Worm (Caenorhabditis elegans) whole organism, young adult: ENCODE measurements around the gene T23B5.6.

ENCODE experiments used
- B0019.2 ChIP-seq: fragments of 200-800 bp; sonication (Bioruptor generic); conservative IDR thresholded peaks from 2 replicates; pipeline ENCODE4 v1.3.6; 2022; ENCODE audit warnings: missing genetic modification reagents, missing genetic modification characterization, missing compliant biosample characterization
- B0336.3 ChIP-seq: fragments of 200-800 bp; sonication (Bioruptor generic); IDR thresholded peaks from 2 replicates; pipeline ENCODE4 v1.3.6; 2022; ENCODE audit warnings: missing genetic modification characterization, missing compliant biosample characterization
- C17E4.6 ChIP-seq: fragments of 200-800 bp; sonication (Bioruptor generic); IDR thresholded peaks from 2 replicates; pipeline ENCODE4 v1.3.6; 2022; ENCODE audit warnings: missing genetic modification reagents, missing genetic modification characterization, missing compliant biosample characterization
- D2030.7 ChIP-seq: fragments of 200-800 bp; sonication (Bioruptor generic); IDR thresholded peaks from 2 replicates; pipeline ENCODE4 v1.3.6; 2022; ENCODE audit warnings: missing genetic modification reagents, missing genetic modification characterization, missing compliant biosample characterization
- F39B2.1 ChIP-seq: fragments of 200-800 bp; sonication (Bioruptor generic); IDR thresholded peaks from 2 replicates; pipeline ENCODE4 v1.3.6; 2022; ENCODE audit warnings: missing genetic modification reagents, missing genetic modification characterization, missing compliant biosample characterization
- F49E8.2 ChIP-seq: sonication (generic microtip); optimal IDR thresholded peaks from 3 replicates; lab custom pipeline; 2017; ENCODE audit warnings: missing genetic modification characterization, mild to moderate bottlenecking, missing compliant biosample characterization, antibody characterized with exemption, moderate library complexity; ENCODE audit not compliant: insufficient read depth
- K12H6.12 ChIP-seq: fragments of 200-800 bp; sonication (Bioruptor generic); optimal IDR thresholded peaks from 2 replicates; lab custom pipeline; 2018; ENCODE audit warnings: mild to moderate bottlenecking, missing genetic modification characterization, missing compliant biosample characterization
- T26A5.8 ChIP-seq: sonication (generic microtip); optimal IDR thresholded peaks from 2 replicates; lab custom pipeline; 2016; ENCODE audit warnings: missing genetic modification characterization, missing compliant biosample characterization
- Y67H2A.10 ChIP-seq: fragments of 200-800 bp; sonication (Bioruptor generic); conservative IDR thresholded peaks from 2 replicates; pipeline ENCODE4 v1.3.6; 2022; ENCODE audit warnings: missing genetic modification reagents, missing genetic modification characterization, missing compliant biosample characterization
- Y79H2A.3 ChIP-seq: fragments of 200-800 bp; sonication (Bioruptor generic); conservative IDR thresholded peaks from 2 replicates; pipeline ENCODE4 v1.3.6; 2022; ENCODE audit warnings: missing genetic modification reagents, missing genetic modification characterization, missing compliant biosample characterization
- Y95B8A.8 ChIP-seq: fragments of 200-800 bp; sonication (Bioruptor generic); IDR thresholded peaks from 2 replicates; pipeline ENCODE4 v1.3.6; 2022; ENCODE audit warnings: missing genetic modification reagents, missing genetic modification characterization, missing compliant biosample characterization
- akir-1 ChIP-seq: fragments of 200-800 bp; sonication (Bioruptor generic); optimal IDR thresholded peaks from 2 replicates; lab custom pipeline; 2018; ENCODE audit warnings: mild to moderate bottlenecking, missing genetic modification characterization, moderate library complexity, missing compliant biosample characterization
- aptf-2 ChIP-seq: fragments of 200-800 bp; sonication (Bioruptor generic); conservative IDR thresholded peaks from 2 replicates; pipeline ENCODE4 v1.3.6; 2022; ENCODE audit warnings: missing genetic modification reagents, missing genetic modification characterization, missing compliant biosample characterization
- bed-1 ChIP-seq: fragments of 200-800 bp; sonication (Bioruptor generic); IDR thresholded peaks from 2 replicates; pipeline ENCODE4 v1.3.6; 2022; ENCODE audit warnings: missing genetic modification reagents, missing genetic modification characterization, missing compliant biosample characterization
- bed-2 ChIP-seq: fragments of 200-800 bp; sonication (Bioruptor generic); IDR thresholded peaks from 2 replicates; pipeline ENCODE4 v1.3.6; 2022; ENCODE audit warnings: missing genetic modification reagents, missing genetic modification characterization, missing compliant biosample characterization
- ceh-91 ChIP-seq: fragments of 200-800 bp; sonication (Bioruptor generic); IDR thresholded peaks from 2 replicates; pipeline ENCODE4 v1.3.6; 2022; ENCODE audit warnings: missing genetic modification reagents, missing genetic modification characterization, missing compliant biosample characterization
- chd-7 ChIP-seq: sonication (generic microtip); optimal IDR thresholded peaks from 2 replicates; lab custom pipeline; 2016; ENCODE audit warnings: mild to moderate bottlenecking, missing genetic modification characterization, moderate library complexity, missing compliant biosample characterization
- die-1 ChIP-seq: sonication (generic microtip); optimal IDR thresholded peaks from 2 replicates; lab custom pipeline; 2016; ENCODE audit warnings: missing genotype, mild to moderate bottlenecking, missing genetic modification characterization, missing compliant biosample characterization
- dox-1 ChIP-seq: fragments of 200-800 bp; sonication (Bioruptor generic); IDR thresholded peaks from 2 replicates; pipeline ENCODE4 v1.3.6; 2022; ENCODE audit warnings: missing genetic modification reagents, missing genetic modification characterization, missing compliant biosample characterization
- efl-1 ChIP-seq: fragments of 150-350 bp; optimal IDR thresholded peaks from 2 replicates; lab custom pipeline; 2014; ENCODE audit warnings: missing biosample characterization, missing genetic modification reagents, missing genetic modification characterization
- egl-18 ChIP-seq: fragments of 200-800 bp; sonication (Bioruptor generic); IDR thresholded peaks from 2 replicates; pipeline ENCODE4 v1.3.6; 2022; ENCODE audit warnings: missing genetic modification reagents, missing genetic modification characterization, missing compliant biosample characterization
- egl-44 ChIP-seq: fragments of 200-800 bp; sonication (Bioruptor generic); IDR thresholded peaks from 2 replicates; pipeline ENCODE4 v1.3.6; 2022; ENCODE audit warnings: missing genetic modification reagents, missing genetic modification characterization, missing compliant biosample characterization
- egrh-3 ChIP-seq: fragments of 200-800 bp; sonication (Bioruptor generic); IDR thresholded peaks from 2 replicates; pipeline ENCODE4 v1.3.6; 2022; ENCODE audit warnings: missing genetic modification reagents, missing genetic modification characterization, missing compliant biosample characterization
- ekl-4 ChIP-seq: fragments of 200-800 bp; sonication (Bioruptor generic); IDR thresholded peaks from 2 replicates; pipeline ENCODE4 v1.3.6; 2022; ENCODE audit warnings: missing genetic modification reagents, missing genetic modification characterization, missing compliant biosample characterization
- ets-4 ChIP-seq: fragments of 200-800 bp; sonication (Bioruptor generic); optimal IDR thresholded peaks from 2 replicates; lab custom pipeline; 2018; ENCODE audit warnings: mild to moderate bottlenecking, missing genetic modification characterization, missing compliant biosample characterization
- fkh-3 ChIP-seq: sonication (generic microtip); optimal IDR thresholded peaks from 2 replicates; lab custom pipeline; 2016; ENCODE audit warnings: mild to moderate bottlenecking, missing genetic modification characterization, missing compliant biosample characterization
- gei-17 ChIP-seq: fragments of 200-800 bp; sonication (Bioruptor generic); optimal IDR thresholded peaks from 2 replicates; lab custom pipeline; 2018; ENCODE audit warnings: mild to moderate bottlenecking, missing genetic modification characterization, missing compliant biosample characterization
- hlh-26 ChIP-seq: fragments of 200-800 bp; sonication (Bioruptor generic); conservative IDR thresholded peaks from 2 replicates; pipeline ENCODE4 v1.3.6; 2022; ENCODE audit warnings: missing genetic modification reagents, missing genetic modification characterization, missing compliant biosample characterization
- hmg-1.2 ChIP-seq: fragments of 200-800 bp; sonication (Bioruptor generic); IDR thresholded peaks from 2 replicates; pipeline ENCODE4 v1.3.6; 2022; ENCODE audit warnings: missing genetic modification reagents, missing genetic modification characterization, missing compliant biosample characterization
- hmg-20 ChIP-seq: fragments of 200-800 bp; sonication (Bioruptor generic); IDR thresholded peaks from 2 replicates; pipeline ENCODE4 v1.3.6; 2022; ENCODE audit warnings: missing genetic modification reagents, missing genetic modification characterization, missing compliant biosample characterization
- lag-1 ChIP-seq: fragments of 200-800 bp; sonication (Bioruptor generic); IDR thresholded peaks from 2 replicates; pipeline ENCODE4 v1.3.6; 2022; ENCODE audit warnings: missing genetic modification reagents, missing genetic modification characterization, missing compliant biosample characterization
- let-526 ChIP-seq: fragments of 200-800 bp; sonication (Bioruptor generic); IDR thresholded peaks from 2 replicates; pipeline ENCODE4 v1.3.6; 2022; ENCODE audit warnings: missing genetic modification reagents, missing genetic modification characterization, missing compliant biosample characterization
- lin-26 ChIP-seq: fragments of 200-800 bp; sonication (Bioruptor generic); IDR thresholded peaks from 2 replicates; pipeline ENCODE4 v1.3.6; 2022; ENCODE audit warnings: missing genetic modification reagents, missing genetic modification characterization, missing compliant biosample characterization
- lin-40 ChIP-seq: sonication (generic microtip); optimal IDR thresholded peaks from 2 replicates; lab custom pipeline; 2016; ENCODE audit warnings: missing genetic modification characterization, mild to moderate bottlenecking, missing compliant biosample characterization, missing genotype, missing genetic modification reagents
- lsy-27 ChIP-seq: sonication (generic microtip); optimal IDR thresholded peaks from 2 replicates; lab custom pipeline; 2017; ENCODE audit warnings: missing genetic modification characterization, mild to moderate bottlenecking, missing compliant biosample characterization, antibody characterized with exemption, missing genotype, borderline replicate concordance; ENCODE audit not compliant: insufficient read depth
- madf-3 ChIP-seq: fragments of 200-800 bp; sonication (Bioruptor generic); IDR thresholded peaks from 2 replicates; pipeline ENCODE4 v1.3.6; 2022; ENCODE audit warnings: missing genetic modification reagents, missing genetic modification characterization, missing compliant biosample characterization
- nfya-2 ChIP-seq: fragments of 200-800 bp; sonication (Bioruptor generic); IDR thresholded peaks from 2 replicates; pipeline ENCODE4 v1.3.6; 2022; ENCODE audit warnings: missing genetic modification reagents, missing genetic modification characterization, missing compliant biosample characterization
- nhr-80 ChIP-seq: sonication (generic microtip); optimal IDR thresholded peaks from 2 replicates; lab custom pipeline; 2016; ENCODE audit warnings: missing genetic modification characterization, missing compliant biosample characterization
- nhr-90 ChIP-seq: sonication (generic microtip); optimal IDR thresholded peaks from 2 replicates; lab custom pipeline; 2016; ENCODE audit warnings: missing genotype, mild to moderate bottlenecking, missing genetic modification characterization, missing compliant biosample characterization
- pbrm-1 ChIP-seq: fragments of 200-800 bp; sonication (Bioruptor generic); IDR thresholded peaks from 2 replicates; pipeline ENCODE4 v1.3.6; 2022; ENCODE audit warnings: missing genetic modification reagents, missing genetic modification characterization, missing compliant biosample characterization
- rcor-1 ChIP-seq: fragments of 200-800 bp; sonication (Bioruptor generic); IDR thresholded peaks from 2 replicates; pipeline ENCODE4 v1.3.6; 2022; ENCODE audit warnings: missing genetic modification reagents, missing genetic modification characterization, missing compliant biosample characterization
- repo-1 ChIP-seq: sonication (generic microtip); optimal IDR thresholded peaks from 2 replicates; lab custom pipeline; 2017; ENCODE audit warnings: mild to moderate bottlenecking, missing genetic modification characterization, missing compliant biosample characterization
- sea-2 ChIP-seq: fragments of 200-800 bp; sonication (Bioruptor generic); IDR thresholded peaks from 2 replicates; pipeline ENCODE4 v1.3.6; 2022; ENCODE audit warnings: missing genetic modification characterization, missing compliant biosample characterization
- snpc-1.1 ChIP-seq: sonication (generic microtip); optimal IDR thresholded peaks from 2 replicates; lab custom pipeline; 2017; ENCODE audit warnings: missing genetic modification characterization, mild to moderate bottlenecking, missing compliant biosample characterization, antibody characterized with exemption, moderate library complexity, missing genotype, missing genetic modification reagents; ENCODE audit not compliant: insufficient read depth
- snpc-3.4 ChIP-seq: sonication (generic microtip); optimal IDR thresholded peaks from 2 replicates; lab custom pipeline; 2017; ENCODE audit warnings: missing genetic modification characterization, mild to moderate bottlenecking, missing compliant biosample characterization, antibody characterized with exemption, moderate library complexity, missing genotype, missing genetic modification reagents
- unc-62 ChIP-seq: fragments of 150-350 bp; optimal IDR thresholded peaks from 2 replicates; lab custom pipeline; 2014; ENCODE audit warnings: missing biosample characterization, missing genetic modification reagents, missing genetic modification characterization
- xnd-1 ChIP-seq: sonication (generic microtip); optimal IDR thresholded peaks from 2 replicates; lab custom pipeline; 2016; ENCODE audit warnings: missing genotype, missing genetic modification reagents, missing genetic modification characterization, missing compliant biosample characterization
- zim-3 ChIP-seq: sonication (generic microtip); optimal IDR thresholded peaks from 2 replicates; lab custom pipeline; 2017; ENCODE audit warnings: mild to moderate bottlenecking, missing genetic modification characterization, moderate library complexity, missing compliant biosample characterization

The T23B5.6 gene

ce11 chrIV:12684826-12685594 lies 8.0 kb upstream of the T23B5.6 start (continued):
- TF ChIP-seq ets-4 (GFP tag; lab: Kevin White, UChicago): no peak
- peak; percentile 10 for TF ChIP-seq snpc-3.4 (tag; lab: Kevin White, UChicago)
- TF ChIP-seq pbrm-1 (GFP tag; lab: Robert Waterston, UW): no peak
- TF ChIP-seq ceh-91 (GFP tag; lab: Robert Waterston, UW): no peak
- no peak for TF ChIP-seq fkh-3 (tag; lab: Kevin White, UChicago)
- peak; percentile 49; the same call in 1 of the 2 replicates for TF ChIP-seq D2030.7
- TF ChIP-seq C17E4.6 (GFP tag; lab: Robert Waterston, UW): no peak
- no peak for TF ChIP-seq repo-1 (tag; lab: Kevin White, UChicago)
- no peak for TF ChIP-seq nhr-80 (tag; lab: Kevin White, UChicago)
- TF ChIP-seq F49E8.2 (tag; lab: Kevin White, UChicago): peak; percentile 39
- TF ChIP-seq xnd-1 (tag; lab: Kevin White, UChicago): no peak
- TF ChIP-seq egl-18 (GFP tag; lab: Robert Waterston, UW): no peak
- no peak for TF ChIP-seq hmg-20
- TF ChIP-seq B0019.2: no peak
- TF ChIP-seq gei-17 (GFP tag; lab: Kevin White, UChicago): no peak
- no peak for TF ChIP-seq zim-3 (tag; lab: Kevin White, UChicago)
- TF ChIP-seq hmg-1.2: peak; percentile 23; the same call in 1 of the 2 replicates
- TF ChIP-seq lin-40 (tag; lab: Kevin White, UChicago): no peak
- no peak for TF ChIP-seq unc-62
- no peak for TF ChIP-seq Y95B8A.8
- no peak for TF ChIP-seq chd-7 (tag; lab: Kevin White, UChicago)
- no peak for TF ChIP-seq ekl-4
- no peak for TF ChIP-seq nhr-90 (tag; lab: Kevin White, UChicago)
- no peak for TF ChIP-seq nfya-2 (GFP tag; lab: Robert Waterston, UW)
- no peak for TF ChIP-seq lag-1 (GFP tag; lab: Robert Waterston, UW)
- TF ChIP-seq K12H6.12 (tag; lab: Kevin White, UChicago): no peak
- TF ChIP-seq dox-1 (GFP tag; lab: Robert Waterston, UW): no peak
- TF ChIP-seq lin-26 (GFP tag; lab: Robert Waterston, UW): no peak
- no peak for TF ChIP-seq Y67H2A.10 (GFP tag; lab: Robert Waterston, UW)
- no peak for TF ChIP-seq Y79H2A.3 (GFP tag; lab: Robert Waterston, UW)
- no peak for TF ChIP-seq madf-3 (GFP tag; lab: Robert Waterston, UW)
- no peak for TF ChIP-seq lsy-27
- TF ChIP-seq die-1 (tag; lab: Kevin White, UChicago): no peak
- no peak for TF ChIP-seq F39B2.1 (GFP tag; lab: Robert Waterston, UW)
- no peak for TF ChIP-seq let-526 (GFP tag; lab: Robert Waterston, UW)
- TF ChIP-seq bed-2 (GFP tag; lab: Robert Waterston, UW): no peak
- TF ChIP-seq akir-1 (GFP tag; lab: Kevin White, UChicago): no peak
- TF ChIP-seq efl-1: no peak
- no peak for TF ChIP-seq sea-2
- no peak for TF ChIP-seq aptf-2 (GFP tag; lab: Robert Waterston, UW)
- no peak for TF ChIP-seq snpc-1.1
- no peak for TF ChIP-seq bed-1 (GFP tag; lab: Robert Waterston, UW)
- TF ChIP-seq egl-44 (GFP tag; lab: Robert Waterston, UW): no peak
- TF ChIP-seq egrh-3: no peak
- TF ChIP-seq B0336.3 (GFP tag; lab: Robert Waterston, UW): no peak
- TF ChIP-seq T26A5.8: no peak
- TF ChIP-seq rcor-1 (GFP tag; lab: Robert Waterston, UW): no peak
- no peak for TF ChIP-seq hlh-26 (GFP tag; lab: Robert Waterston, UW)
